Worm (Caenorhabditis elegans) whole organism, dauer: ENCODE data around the gene zip-1.

Source experiments
- unc-62 ChIP-seq: sonication (generic microtip); optimal IDR thresholded peaks from 2 replicates; lab custom pipeline; 2017; ENCODE audit warnings: missing biosample characterization, missing genetic modification reagents, missing genetic modification characterization

Gene zip-1

ce11 chrIII:12333445-12333844 is at the start of gene zip-1:
TSS of gene zip-1 (plus strand) at chrIII:12333745.
- TF ChIP-seq unc-62 (GFP tag; lab: Kevin White, UChicago), result no peak

DNA sequence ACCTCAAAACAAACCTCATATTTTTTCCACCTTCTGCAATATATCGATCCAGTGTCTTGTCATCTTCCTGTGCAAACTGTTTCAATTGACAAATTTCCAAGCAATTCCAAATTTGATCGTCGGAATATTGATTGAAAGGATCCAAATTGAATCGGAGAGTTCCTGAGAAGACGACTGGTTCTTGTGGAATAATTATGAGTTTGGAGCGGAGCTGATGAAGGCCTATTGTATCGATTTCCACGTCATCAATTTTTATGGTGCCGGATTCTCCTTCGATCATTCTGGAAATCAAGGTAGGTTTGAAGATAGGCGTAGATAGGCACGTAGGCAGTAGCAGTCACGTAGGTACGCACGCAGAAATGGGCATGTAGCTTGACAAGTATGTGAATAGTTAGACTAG is 49.4 kb upstream of the zip-1 start:
- TF ChIP-seq unc-62 (GFP tag; lab: Kevin White, UChicago), result no peak

- no peak for TF ChIP-seq unc-62 (GFP tag; lab: Kevin White, UChicago)
These were observed 41.1 kb upstream of the zip-1 start for ce11 chrIII:12292465-12292864.

DNA sequence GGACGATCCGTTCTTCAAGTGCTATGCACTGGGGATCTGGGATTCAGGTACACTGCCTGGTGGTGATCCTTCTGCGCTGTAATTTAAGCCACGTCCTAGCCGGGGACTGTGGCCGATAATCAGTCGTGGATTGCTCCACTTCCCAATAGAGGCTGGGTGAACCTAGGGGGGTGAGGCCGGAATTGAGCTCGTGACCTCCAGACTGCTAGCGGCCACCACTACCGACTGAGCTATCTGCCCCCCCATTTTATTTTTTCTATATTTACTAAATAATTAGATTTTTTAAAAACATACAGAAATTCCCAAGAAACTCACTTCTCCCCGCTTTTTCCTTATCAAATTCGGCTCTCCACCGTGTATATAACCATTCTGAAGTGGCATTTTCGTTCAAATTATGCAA is 36.2 kb upstream of the zip-1 start:
- TF ChIP-seq unc-62 (GFP tag; lab: Kevin White, UChicago), result no peak

DNA sequence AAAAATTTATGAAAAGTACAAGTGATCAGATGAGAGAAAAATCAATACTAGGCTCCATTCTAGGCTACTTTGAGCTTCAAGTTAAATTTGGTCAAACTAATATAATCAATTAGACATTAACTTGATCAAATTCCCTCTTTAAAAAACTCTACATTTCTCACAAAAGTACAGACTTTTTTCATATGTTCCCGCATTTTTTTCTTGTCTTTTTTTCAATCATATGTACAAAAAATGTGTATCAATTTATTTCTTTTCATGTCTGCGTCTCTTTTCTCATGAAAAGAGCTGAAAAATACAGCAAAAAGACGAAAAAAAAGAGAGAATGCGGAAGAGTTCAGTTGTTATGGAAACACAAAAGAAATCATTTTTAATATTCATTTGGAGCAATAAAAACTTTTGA is 34.3 kb upstream of the zip-1 start:
- TF ChIP-seq unc-62 (GFP tag; lab: Kevin White, UChicago), result no peak

DNA sequence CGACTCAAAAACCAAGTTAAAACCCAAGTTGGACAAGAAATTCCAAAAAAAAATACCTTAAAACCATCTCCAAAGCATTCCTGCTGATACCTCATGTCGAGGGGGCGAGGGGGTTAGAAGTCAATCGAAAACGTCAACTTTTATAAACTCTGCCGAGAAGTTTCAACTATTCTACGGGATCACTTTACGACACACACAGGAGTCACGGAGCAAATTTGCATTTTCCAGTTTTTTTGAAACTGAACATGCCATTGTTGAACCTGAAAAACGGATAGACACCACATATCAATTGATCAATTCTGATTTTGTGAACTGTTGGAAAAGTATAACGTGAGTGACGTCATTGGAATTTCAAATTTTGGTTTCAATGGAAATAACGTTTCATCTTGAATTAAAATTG is 30.5 kb upstream of the zip-1 start, which contains the start of gene mrp-8:
TSS of gene mrp-8 (minus strand) at position 101 of the 400 bp plus-strand sequence.
- no peak for TF ChIP-seq unc-62 (GFP tag; lab: Kevin White, UChicago)

DNA sequence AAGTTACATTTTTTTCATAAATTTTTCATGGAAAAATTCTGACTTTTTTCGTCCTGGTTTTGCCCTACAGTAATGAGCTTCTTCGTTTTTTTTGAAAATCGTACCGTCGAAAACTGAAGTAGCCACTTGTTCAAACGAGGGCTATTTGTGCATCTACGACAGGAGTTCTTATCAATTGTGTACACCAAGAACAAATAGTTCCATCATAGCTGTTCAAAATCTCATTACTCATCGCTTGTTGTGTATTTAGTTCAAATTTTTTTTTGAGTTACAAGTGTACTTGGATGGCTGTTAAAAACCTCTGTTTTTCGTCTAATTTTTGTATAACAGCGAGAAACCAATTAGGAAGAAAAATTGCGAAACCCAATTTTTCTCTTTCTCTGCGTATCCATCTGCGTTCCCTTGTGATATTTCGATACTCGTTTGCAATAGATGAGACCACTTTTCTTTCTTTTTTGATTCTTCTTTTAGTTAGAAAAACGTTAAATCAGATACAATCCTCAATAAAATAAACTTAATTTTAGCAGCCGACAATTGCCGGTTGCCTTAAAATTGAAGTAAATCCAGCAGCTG is 28.7 kb upstream of the zip-1 start:
- TF ChIP-seq unc-62 (GFP tag; lab: Kevin White, UChicago), result no peak

ce11 chrIII:12307475-12307874 is 26.1 kb upstream of the zip-1 start, which contains the start of gene pqn-92:
TSS of gene pqn-92 (plus strand) at chrIII:12307781.
- TF ChIP-seq unc-62 (GFP tag; lab: Kevin White, UChicago), result no peak

DNA sequence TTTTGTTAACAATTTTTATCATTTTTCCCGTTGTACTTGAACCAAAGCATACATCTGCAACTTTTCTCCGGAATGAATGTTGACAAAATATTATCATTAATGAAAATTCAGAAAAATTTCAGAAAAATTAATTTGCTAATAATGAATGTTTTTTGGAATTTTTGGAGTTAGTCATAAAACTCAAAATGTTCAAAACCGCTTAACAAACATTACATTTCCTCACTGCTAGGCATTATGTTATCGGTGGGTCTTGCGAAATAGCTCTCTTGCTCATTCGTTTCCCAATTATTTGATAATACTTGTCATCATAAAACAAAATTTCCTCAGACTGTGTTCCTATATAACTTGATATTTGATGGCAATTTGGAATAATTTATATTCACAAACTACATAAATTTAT is 20.7 kb upstream of the zip-1 start, which contains the start of gene Y75B8A.39:
TSS of gene Y75B8A.39 (plus strand) at position 301 of the 400 bp plus-strand sequence.
- no peak for TF ChIP-seq unc-62 (GFP tag; lab: Kevin White, UChicago)

ce11 chrIII:12315179-12315578 is 18.4 kb upstream of the zip-1 start, which contains the start of gene Y75B8A.37:
TSS of gene Y75B8A.37 (plus strand) at chrIII:12315479.
- no peak for TF ChIP-seq unc-62 (GFP tag; lab: Kevin White, UChicago)

ce11 chrIII:12317492-12317891 is 16.1 kb upstream of the zip-1 start:
- TF ChIP-seq unc-62 (GFP tag; lab: Kevin White, UChicago), result no peak

DNA sequence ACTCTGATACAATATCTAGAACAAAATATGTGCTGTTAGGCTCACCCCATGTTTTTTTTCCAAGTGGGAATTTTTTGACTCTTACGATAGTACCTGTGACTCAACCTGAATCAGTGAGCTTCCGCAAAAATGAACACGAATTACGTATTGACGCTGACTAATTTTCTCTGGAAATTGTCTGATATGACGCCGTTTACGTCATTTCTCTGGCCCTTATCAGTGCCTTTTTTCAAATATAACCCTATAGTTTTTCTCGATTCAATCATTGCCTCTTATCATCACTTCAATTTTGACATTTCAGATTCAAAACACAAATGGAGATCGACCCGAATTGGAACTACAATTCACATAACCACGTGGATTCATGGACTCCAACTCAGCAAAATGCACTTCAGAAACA is 14.8 kb upstream of the zip-1 start, which contains the start of gene Y75B8A.28:
TSS of gene Y75B8A.28 (plus strand) at position 296 of the 400 bp plus-strand sequence.
- no peak for TF ChIP-seq unc-62 (GFP tag; lab: Kevin White, UChicago)

ce11 chrIII:12325284-12325683 is 8.3 kb upstream of the zip-1 start:
- TF ChIP-seq unc-62 (GFP tag; lab: Kevin White, UChicago), result no peak

DNA sequence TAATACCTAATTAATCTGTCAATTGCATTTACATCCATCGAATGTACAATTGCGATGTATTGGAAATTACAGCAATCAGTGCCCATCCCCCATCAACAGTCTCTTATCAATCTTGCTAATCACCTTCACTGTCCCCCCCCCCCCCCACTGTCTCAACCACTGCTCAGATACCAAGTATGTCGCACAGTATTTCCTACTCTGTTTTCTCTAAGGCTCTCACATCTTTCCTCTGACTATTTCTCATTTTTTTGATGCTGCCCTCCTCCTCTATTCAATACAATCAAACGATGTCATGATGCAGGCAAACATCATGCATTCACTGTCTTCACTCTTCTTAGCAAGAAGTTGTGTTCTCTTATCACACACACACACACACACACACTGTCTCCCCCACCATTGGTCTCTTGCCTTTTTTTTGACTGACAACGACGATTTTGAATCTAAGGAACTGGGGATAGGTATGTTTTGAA is 6.0 kb upstream of the zip-1 start, which contains the start of the genes zip-12 and Y75B8A.63:
TSS of gene zip-12 (plus strand) at position 387 of the 470 bp plus-strand sequence.
TSS of gene Y75B8A.63 (plus strand) at position 420 of the 470 bp plus-strand sequence.
- TF ChIP-seq unc-62 (GFP tag; lab: Kevin White, UChicago), result no peak

ce11 chrIII:12331300-12331699 is 2.2 kb upstream of the zip-1 start:
- no peak for TF ChIP-seq unc-62 (GFP tag; lab: Kevin White, UChicago)

- no peak for TF ChIP-seq unc-62 (GFP tag; lab: Kevin White, UChicago)
These were observed 723 bp downstream of the zip-1 start for ce11 chrIII:12334268-12334667.

ce11 chrIII:12335400-12335994 is 2.0 kb downstream of the zip-1 start:
- TF ChIP-seq unc-62 (GFP tag; lab: Kevin White, UChicago), result no peak
